Fruit fly (Drosophila melanogaster): ENCODE data around the gene scrib.

DNA sequence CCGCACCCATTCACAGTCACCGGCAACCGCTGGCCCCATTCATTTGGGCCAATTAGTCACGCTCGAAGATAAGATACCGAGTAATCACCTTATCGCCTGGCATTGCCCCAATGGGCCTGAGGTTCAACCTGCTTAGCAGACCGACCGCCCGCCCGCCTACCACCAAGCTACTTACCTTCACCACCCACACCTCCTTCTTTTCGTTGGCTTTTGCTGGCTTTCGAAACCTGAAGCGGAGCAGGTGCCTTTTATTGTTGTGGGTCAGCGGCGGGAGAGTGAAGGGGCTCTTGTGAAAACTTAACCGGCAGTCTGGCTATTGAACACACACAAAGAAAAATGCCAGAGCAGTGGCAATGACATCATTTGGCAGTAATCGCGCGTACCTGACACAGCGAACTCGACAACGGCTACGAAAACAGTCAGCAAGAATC is 4.2 kb downstream of the scrib start:
- TF ChIP-seq psq (optimal IDR thresholded peaks at IDR 0.05) (no peak), Sin3A (optimal IDR thresholded peaks at IDR 0.05) (no peak), ttk (optimal IDR thresholded peaks at IDR 0.05) (no peak), Myc (optimal IDR thresholded peaks at IDR 0.05) (no peak), insv (optimal IDR thresholded peaks at IDR 0.05) (no peak), h (optimal IDR thresholded peaks at IDR 0.05) (no peak)
